Worm (Caenorhabditis elegans): ENCODE data around the gene C40H1.8.

- TF ChIP-seq F13C5.2 (tag; optimal IDR thresholded peaks at IDR 0.05) = no peak
- no peak for TF ChIP-seq ets-7 (tag; optimal IDR thresholded peaks at IDR 0.05)
- TF ChIP-seq flt-1 (GFP tag; IDR thresholded peaks at IDR 0.05) = no peak
- no peak for TF ChIP-seq ceh-36 (tag; optimal IDR thresholded peaks at IDR 0.05)
- TF ChIP-seq ama-1 (optimal IDR thresholded peaks at IDR 0.05) = no peak
- TF ChIP-seq tbx-37 (GFP tag; conservative IDR thresholded peaks at IDR 0.05) = no peak
- no peak for TF ChIP-seq hmbx-1 (tag; optimal IDR thresholded peaks at IDR 0.05)
- no peak for TF ChIP-seq tbx-11 (GFP tag; IDR thresholded peaks at IDR 0.05)
- TF ChIP-seq hnd-1 (tag; optimal IDR thresholded peaks at IDR 0.05) = no peak
- no peak for TF ChIP-seq ceh-13 (GFP tag; optimal IDR thresholded peaks at IDR 0.05)
- TF ChIP-seq tra-4 (tag; optimal IDR thresholded peaks at IDR 0.05) = no peak
- no peak for TF ChIP-seq scrt-1 (GFP tag; IDR thresholded peaks at IDR 0.05)
- TF ChIP-seq pes-1 (GFP tag; IDR thresholded peaks at IDR 0.05) = no peak
These were observed 25.5 kb downstream of the C40H1.8 start for ce11 chrIII:9340025-9340424.

Data from whole organism, early embryonic.